Fruit fly (Drosophila melanogaster) whole organism, embryonic: ENCODE measurements around the gene flr.

Experiments
- Atf-2 ChIP-seq: fragments of 200-800 bp; sonication (Bioruptor generic); optimal IDR thresholded peaks from 2 replicates; lab custom pipeline; 2016; ENCODE audit warnings: missing biosample characterization, missing genetic modification characterization
- BEAF-32 ChIP-seq: fragments of 200-800 bp; sonication (Bioruptor generic); optimal IDR thresholded peaks from 3 replicates; lab custom pipeline; 2017; ENCODE audit warnings: missing biosample characterization, missing genetic modification characterization, mild to moderate bottlenecking, moderate library complexity, missing genetic modification reagents
- Blimp-1 ChIP-seq: fragments of 200-800 bp; sonication (Bioruptor generic); optimal IDR thresholded peaks from 3 replicates; lab custom pipeline; 2018; ENCODE audit warnings: missing biosample characterization, missing genetic modification characterization, mild to moderate bottlenecking, moderate library complexity, missing genetic modification reagents
- CG10366 ChIP-seq: fragments of 200-800 bp; sonication (Bioruptor generic); IDR thresholded peaks from 2 replicates; pipeline ENCODE4 v1.3.6; 2022; ENCODE audit warnings: missing biosample characterization, missing genetic modification characterization
- CG11398 ChIP-seq: fragments of 200-800 bp; sonication (Bioruptor generic); optimal IDR thresholded peaks from 2 replicates; lab custom pipeline; 2016; ENCODE audit warnings: missing biosample characterization, missing genetic modification characterization
- CG1233 ChIP-seq: fragments of 200-800 bp; sonication (Bioruptor generic); optimal IDR thresholded peaks from 4 replicates; lab custom pipeline; 2018; ENCODE audit warnings: missing biosample characterization, mild to moderate bottlenecking, missing genetic modification characterization
- CG14014 ChIP-seq: fragments of 200-800 bp; sonication (Bioruptor generic); IDR thresholded peaks from 2 replicates; pipeline ENCODE4 v1.3.6; 2022; ENCODE audit warnings: missing biosample characterization, missing genetic modification characterization
- CG14860 ChIP-seq: fragments of 200-800 bp; sonication (Bioruptor generic); IDR thresholded peaks from 3 replicates; pipeline ENCODE4 v1.3.6; 2022; ENCODE audit warnings: missing biosample characterization, missing genetic modification characterization; ENCODE audit not compliant: partially characterized antibody
- CG15479 ChIP-seq: fragments of 200-800 bp; sonication (Bioruptor generic); optimal IDR thresholded peaks from 3 replicates; lab custom pipeline; 2019; ENCODE audit warnings: missing biosample characterization, mild to moderate bottlenecking, missing genetic modification characterization, moderate library complexity
- CG17186 ChIP-seq: fragments of 200-800 bp; sonication (Bioruptor generic); optimal IDR thresholded peaks from 3 replicates; lab custom pipeline; 2017; ENCODE audit warnings: missing biosample characterization, missing genetic modification reagents, missing genetic modification characterization
- CG30403 ChIP-seq: fragments of 200-800 bp; sonication (Bioruptor generic); optimal IDR thresholded peaks from 3 replicates; lab custom pipeline; 2016; ENCODE audit warnings: missing biosample characterization, missing genetic modification characterization
- CG34376 ChIP-seq: fragments of 200-800 bp; sonication (Bioruptor generic); optimal IDR thresholded peaks from 2 replicates; lab custom pipeline; 2018; ENCODE audit warnings: missing biosample characterization, mild to moderate bottlenecking, missing genetic modification characterization
- CG4617 ChIP-seq: fragments of 200-800 bp; sonication (Bioruptor generic); optimal IDR thresholded peaks from 3 replicates; lab custom pipeline; 2016; ENCODE audit warnings: missing biosample characterization, missing genetic modification characterization, borderline replicate concordance
- CG6654 ChIP-seq: fragments of 200-800 bp; sonication (Bioruptor generic); optimal IDR thresholded peaks from 2 replicates; lab custom pipeline; 2017; ENCODE audit warnings: missing biosample characterization, mild to moderate bottlenecking, missing genetic modification characterization
- CG6683 ChIP-seq: fragments of 200-800 bp; sonication (Bioruptor generic); optimal IDR thresholded peaks from 2 replicates; lab custom pipeline; 2017; ENCODE audit warnings: missing biosample characterization, mild to moderate bottlenecking, missing genetic modification characterization, missing genetic modification reagents
- CG7839 ChIP-seq: fragments of 200-800 bp; sonication (Bioruptor generic); optimal IDR thresholded peaks from 3 replicates; lab custom pipeline; 2018; ENCODE audit warnings: missing biosample characterization, mild to moderate bottlenecking, missing genetic modification characterization, moderate library complexity
- CG8765 ChIP-seq: fragments of 200-800 bp; sonication (Bioruptor generic); IDR thresholded peaks from 2 replicates; pipeline ENCODE4 v1.3.6; 2022; ENCODE audit warnings: missing biosample characterization, missing genetic modification characterization
- CG8924 ChIP-seq: fragments of 200-800 bp; optimal IDR thresholded peaks from 3 replicates; lab custom pipeline; 2019; ENCODE audit warnings: missing biosample characterization, mild to moderate bottlenecking, missing genetic modification characterization, moderate library complexity
- CTCF ChIP-seq: fragments of 200-800 bp; sonication (Bioruptor generic); optimal IDR thresholded peaks from 2 replicates; lab custom pipeline; 2017; ENCODE audit warnings: missing biosample characterization, mild to moderate bottlenecking, missing genetic modification characterization, moderate library complexity
- D19A ChIP-seq: fragments of 200-800 bp; optimal IDR thresholded peaks from 3 replicates; lab custom pipeline; 2019; ENCODE audit warnings: missing biosample characterization, mild to moderate bottlenecking, missing genetic modification characterization, moderate library complexity
- Dad ChIP-seq: fragments of 200-800 bp; sonication (Bioruptor generic); optimal IDR thresholded peaks from 3 replicates; lab custom pipeline; 2016; ENCODE audit warnings: missing biosample characterization, missing genetic modification characterization
- Deaf1 ChIP-seq: fragments of 200-800 bp; optimal IDR thresholded peaks from 3 replicates; lab custom pipeline; 2019; ENCODE audit warnings: missing biosample characterization, mild to moderate bottlenecking, missing genetic modification characterization, moderate library complexity
- Dref ChIP-seq: fragments of 200-800 bp; sonication (Bioruptor generic); IDR thresholded peaks from 2 replicates; pipeline ENCODE4 v1.3.6; 2022; ENCODE audit warnings: missing biosample characterization, missing genetic modification characterization
- Ets65A ChIP-seq: fragments of 200-800 bp; sonication (Bioruptor generic); peaks from one replicate; lab custom pipeline; 2016; ENCODE audit warnings: missing biosample characterization, missing genetic modification characterization
- Hmr ChIP-seq: fragments of 200-800 bp; sonication (Bioruptor generic); optimal IDR thresholded peaks from 3 replicates; lab custom pipeline; 2017; ENCODE audit warnings: mild to moderate bottlenecking, missing biosample characterization, missing genetic modification reagents, missing genetic modification characterization
- Hr78 ChIP-seq, 2 experiments: fragments of 200-800 bp in 1 of 2; fragments of >200 bp in 1 of 2; sonication (Bioruptor generic) in 1 of 2; optimal IDR thresholded peaks; 2 replicates each; lab custom pipeline; 2017 to 2019; ENCODE audit warnings: missing biosample characterization in 2 of 2, missing genetic modification characterization in 2 of 2, mild to moderate bottlenecking in 1 of 2, moderate library complexity in 1 of 2
- MESR4 ChIP-seq: fragments of 200-800 bp; sonication (Bioruptor generic); optimal IDR thresholded peaks from 2 replicates; lab custom pipeline; 2018; ENCODE audit warnings: missing biosample characterization, mild to moderate bottlenecking, missing genetic modification characterization, moderate library complexity
- Myb ChIP-seq: fragments of 200-800 bp; sonication (Bioruptor generic); optimal IDR thresholded peaks from 2 replicates; lab custom pipeline; 2016; ENCODE audit warnings: missing biosample characterization, missing genetic modification characterization
- Nf-YC ChIP-seq: fragments of 200-800 bp; optimal IDR thresholded peaks from 3 replicates; lab custom pipeline; 2019; ENCODE audit warnings: missing biosample characterization, mild to moderate bottlenecking, missing genetic modification characterization, moderate library complexity
- Pdp1 ChIP-seq, 2 experiments: fragments of 200-800 bp; sonication (Bioruptor generic); optimal IDR thresholded peaks; 3 replicates each; lab custom pipeline; 2016; ENCODE audit warnings: missing biosample characterization in 2 of 2, missing genetic modification characterization in 2 of 2, mild to moderate bottlenecking in 1 of 2, moderate library complexity in 1 of 2
- aop ChIP-seq: fragments of 200-800 bp; sonication (Bioruptor generic); IDR thresholded peaks from 2 replicates; pipeline ENCODE4 v1.3.6; 2022; ENCODE audit warnings: missing biosample characterization, missing genetic modification characterization
- ash1 ChIP-seq: fragments of 200-800 bp; sonication (Bioruptor generic); optimal IDR thresholded peaks from 2 replicates; lab custom pipeline; 2018; ENCODE audit warnings: missing biosample characterization, mild to moderate bottlenecking, missing genetic modification characterization
- bigmax ChIP-seq: fragments of 200-800 bp; sonication (Bioruptor generic); optimal IDR thresholded peaks from 2 replicates; lab custom pipeline; 2018; ENCODE audit warnings: missing biosample characterization, mild to moderate bottlenecking, missing genetic modification characterization
- corto ChIP-seq: fragments of 200-800 bp; sonication (Bioruptor generic); optimal IDR thresholded peaks from 2 replicates; lab custom pipeline; 2016; ENCODE audit warnings: missing biosample characterization, mild to moderate bottlenecking, missing genetic modification characterization, moderate library complexity
- gcm ChIP-seq: fragments of 200-800 bp; sonication (Bioruptor generic); optimal IDR thresholded peaks from 2 replicates; lab custom pipeline; 2019; ENCODE audit warnings: missing biosample characterization, mild to moderate bottlenecking, missing genetic modification characterization, moderate library complexity
- gsb ChIP-seq: fragments of 200-800 bp; sonication (Bioruptor generic); IDR thresholded peaks from 2 replicates; pipeline ENCODE4 v1.3.6; 2022; ENCODE audit warnings: missing biosample characterization, missing genetic modification characterization
- nau ChIP-seq: fragments of 200-800 bp; sonication (Bioruptor generic); optimal IDR thresholded peaks from 3 replicates; lab custom pipeline; 2017; ENCODE audit warnings: missing biosample characterization, mild to moderate bottlenecking, missing genetic modification characterization, missing genetic modification reagents
- nom ChIP-seq: fragments of 200-800 bp; sonication (Bioruptor generic); optimal IDR thresholded peaks from 2 replicates; lab custom pipeline; 2017; ENCODE audit warnings: missing biosample characterization, missing genetic modification characterization, mild to moderate bottlenecking, moderate library complexity, missing genetic modification reagents
- p53 ChIP-seq: fragments of 200-800 bp; sonication (Bioruptor generic); optimal IDR thresholded peaks from 2 replicates; lab custom pipeline; 2016; ENCODE audit warnings: missing biosample characterization, missing genetic modification characterization
- psq ChIP-seq: fragments of 200-800 bp; sonication (Bioruptor generic); optimal IDR thresholded peaks from 2 replicates; lab custom pipeline; 2017; ENCODE audit warnings: missing biosample characterization, missing genetic modification characterization
- sd ChIP-seq: fragments of 200-800 bp; sonication (Bioruptor generic); optimal IDR thresholded peaks from 3 replicates; lab custom pipeline; 2018; ENCODE audit warnings: missing biosample characterization, mild to moderate bottlenecking, missing genetic modification characterization, moderate library complexity
- sob ChIP-seq: fragments of 200-800 bp; sonication (Bioruptor generic); IDR thresholded peaks from 2 replicates; pipeline ENCODE4 v1.3.6; 2022; ENCODE audit warnings: missing biosample characterization, missing genetic modification characterization
- sqz ChIP-seq: fragments of 200-800 bp; sonication (Bioruptor generic); optimal IDR thresholded peaks from 3 replicates; lab custom pipeline; 2018; ENCODE audit warnings: missing biosample characterization, mild to moderate bottlenecking, missing genetic modification characterization
- stwl ChIP-seq: fragments of 200-800 bp; sonication (Bioruptor generic); optimal IDR thresholded peaks from 3 replicates; lab custom pipeline; 2018; ENCODE audit warnings: missing biosample characterization, mild to moderate bottlenecking, missing genetic modification characterization, moderate library complexity
- tap ChIP-seq: fragments of 200-800 bp; optimal IDR thresholded peaks from 3 replicates; lab custom pipeline; 2019; ENCODE audit warnings: missing biosample characterization, mild to moderate bottlenecking, missing genetic modification characterization, moderate library complexity
- tin ChIP-seq: fragments of 200-800 bp; sonication (Bioruptor generic); optimal IDR thresholded peaks from 3 replicates; lab custom pipeline; 2016; ENCODE audit warnings: missing biosample characterization, missing genetic modification characterization
- trh ChIP-seq: fragments of 200-800 bp; sonication (Bioruptor generic); optimal IDR thresholded peaks from 2 replicates; lab custom pipeline; 2016; ENCODE audit warnings: missing biosample characterization, missing genetic modification characterization
- wor ChIP-seq: fragments of 200-800 bp; sonication (Bioruptor generic); IDR thresholded peaks from 2 replicates; pipeline ENCODE4 v1.3.6; 2022; ENCODE audit warnings: missing biosample characterization, missing genetic modification characterization

The flr gene

DNA sequence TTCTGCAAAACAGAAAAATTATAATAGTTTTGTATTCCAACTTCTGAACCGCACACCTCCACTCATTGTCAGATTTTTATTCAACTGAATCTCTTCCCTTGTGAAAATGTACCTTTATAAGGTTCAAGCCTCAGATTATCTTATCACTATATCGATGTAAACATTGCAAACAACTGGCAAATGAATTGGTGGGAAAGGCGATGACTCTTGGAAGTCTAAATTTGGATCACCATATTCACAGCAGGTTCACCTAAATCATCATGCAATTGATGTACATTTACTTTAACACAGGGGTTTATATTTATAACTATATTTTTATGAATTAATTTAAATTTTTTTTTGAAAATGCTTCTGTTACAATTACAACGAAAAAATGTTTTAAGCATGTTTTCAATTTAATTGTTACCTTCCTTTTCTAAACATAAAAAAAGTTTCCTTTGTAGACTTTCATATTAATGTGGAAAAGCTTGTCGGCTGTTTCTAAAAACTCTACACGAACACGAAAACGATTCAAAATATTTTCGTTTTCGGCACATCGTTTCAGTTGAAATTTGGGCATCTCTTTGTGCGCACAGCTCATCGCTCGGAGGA lies 27.8 kb downstream of the flr start, which contains the start of the genes CG10140 and CG14109:
Gene CG10140 (minus strand): TSS at position 101 of the 591 bp plus-strand sequence.
Gene CG14109 (plus strand): TSS at position 541 of the 591 bp plus-strand sequence.
- TF ChIP-seq trh (GFP tag; lab: Kevin White, UChicago) = no peak
- no peak for TF ChIP-seq bigmax (GFP tag; lab: Kevin White, UChicago)
- peak; percentile 89 for TF ChIP-seq Deaf1 (tag; lab: Kevin White, UChicago)
- peak; percentile 20 for TF ChIP-seq D19A (tag; lab: Kevin White, UChicago)
- no peak for TF ChIP-seq CG6683 (GFP tag; lab: Kevin White, UChicago)
- TF ChIP-seq sd (tag; lab: Kevin White, UChicago) = no peak

- TF ChIP-seq wor (GFP tag; lab: Robert Waterston, UW) (no peak), stwl (tag; lab: Kevin White, UChicago) (peak; percentile 89), Hmr (GFP tag; lab: Kevin White, UChicago) (no peak), Myb (GFP tag; lab: Kevin White, UChicago) (peak; percentile 35), Nf-YC (tag; lab: Kevin White, UChicago) (no peak), psq (no peak), tap (tag; lab: Kevin White, UChicago) (no peak), Blimp-1 (GFP tag; lab: Kevin White, UChicago) (no peak), CG4617 (GFP tag; lab: Kevin White, UChicago) (peak; percentile 39), nau (GFP tag; lab: Kevin White, UChicago) (no peak), CG8924 (tag; lab: Kevin White, UChicago) (no peak), aop (GFP tag; lab: Robert Waterston, UW) (no peak), CG14860 (GFP tag; lab: Robert Waterston, UW) (no peak), Dref (GFP tag; lab: Robert Waterston, UW) (0 out of 2 replicates have a peak, but pooled peaks have one; percentile 22), CG34376 (GFP tag; lab: Kevin White, UChicago) (no peak), corto (no peak), Atf-2 (GFP tag; lab: Kevin White, UChicago) (no peak), sob (GFP tag; lab: Robert Waterston, UW) (no peak), CG30403 (GFP tag; lab: Kevin White, UChicago) (no peak), gcm (GFP tag; lab: Kevin White, UChicago) (no peak), gsb (GFP tag; lab: Robert Waterston, UW) (no peak), CG8765 (GFP tag; lab: Robert Waterston, UW) (no peak), p53 (GFP tag; lab: Kevin White, UChicago) (no peak), CG10366 (GFP tag; lab: Robert Waterston, UW) (no peak), CG6654 (GFP tag; lab: Kevin White, UChicago) (no peak), CG14014 (no peak), CG11398 (GFP tag; lab: Kevin White, UChicago) (no peak), CG17186 (peak; percentile 26), Hr78 (GFP tag; optimal IDR thresholded peaks at IDR 0.05; lab: Kevin White, UChicago) (no peak), sqz (peak; percentile 88), tin (GFP tag; lab: Kevin White, UChicago) (no peak), CTCF (GFP tag; lab: Kevin White, UChicago) (peak; percentile 43), CG7839 (tag; lab: Kevin White, UChicago) (no peak), CG1233 (GFP tag; lab: Kevin White, UChicago) (no peak), Ets65A (GFP tag; lab: Kevin White, UChicago) (peak; percentile 67), MESR4 (GFP tag; lab: Kevin White, UChicago) (peak; percentile 42), Dad (GFP tag; lab: Kevin White, UChicago) (no peak), CG15479 (GFP tag; lab: Kevin White, UChicago) (peak; percentile 68), ash1 (no peak), nom (peak; percentile 93), Pdp1 (GFP tag; optimal IDR thresholded peaks at IDR 0.05; lab: Kevin White, UChicago) (no peak), BEAF-32 (GFP tag; lab: Kevin White, UChicago) (peak; percentile 15)
Measured at dm6 chr3L:13442400-13442799, 29.8 kb downstream of the flr start, which contains the start of gene cmb. TSS of gene cmb (plus strand) at chr3L:13442594.
